Worm (Caenorhabditis elegans) whole organism, early embryonic: ENCODE measurements around the gene F28E10.4.

Source experiments
- ama-1 ChIP-seq: fragments of 150-350 bp; optimal IDR thresholded peaks from 2 replicates; lab custom pipeline; 2014
- ceh-13 ChIP-seq: fragments of 200-800 bp; sonication (Bioruptor generic); optimal IDR thresholded peaks from 2 replicates; lab custom pipeline; 2018; ENCODE audit warnings: mild to moderate bottlenecking, missing genetic modification characterization, missing compliant biosample characterization
- ceh-36 ChIP-seq: sonication (generic microtip); optimal IDR thresholded peaks from 2 replicates; lab custom pipeline; 2016; ENCODE audit warnings: missing genetic modification characterization, inconsistent platforms, missing compliant biosample characterization
- flt-1 ChIP-seq: fragments of 200-800 bp; sonication (Bioruptor generic); IDR thresholded peaks from 2 replicates; pipeline ENCODE4 v1.3.6; 2022; ENCODE audit warnings: missing genetic modification characterization, missing compliant biosample characterization
- hnd-1 ChIP-seq: sonication (generic microtip); optimal IDR thresholded peaks from 2 replicates; lab custom pipeline; 2016; ENCODE audit warnings: missing genetic modification characterization, missing compliant biosample characterization

- TF ChIP-seq ceh-13 (GFP tag; lab: Kevin White, UChicago) (no peak), flt-1 (GFP tag; lab: Robert Waterston, UW) (no peak), hnd-1 (tag; lab: Kevin White, UChicago) (no peak), ama-1 (lab: Kevin White, UChicago) (no peak), ceh-36 (tag; lab: Kevin White, UChicago) (peak; percentile 72)
Measured at ce11 chrIV:4526724-4527123, 40.5 kb downstream of the F28E10.4 start.
